Worm (Caenorhabditis elegans) whole organism, early embryonic: ENCODE measurements around the gene mex-5.

ENCODE experiments used
- aly-1 ChIP-seq: sonication (generic microtip); optimal IDR thresholded peaks from 2 replicates; lab custom pipeline; 2016; ENCODE audit warnings: missing genetic modification characterization, missing compliant biosample characterization
- ama-1 ChIP-seq: fragments of 150-350 bp; optimal IDR thresholded peaks from 2 replicates; lab custom pipeline; 2014

DNA sequence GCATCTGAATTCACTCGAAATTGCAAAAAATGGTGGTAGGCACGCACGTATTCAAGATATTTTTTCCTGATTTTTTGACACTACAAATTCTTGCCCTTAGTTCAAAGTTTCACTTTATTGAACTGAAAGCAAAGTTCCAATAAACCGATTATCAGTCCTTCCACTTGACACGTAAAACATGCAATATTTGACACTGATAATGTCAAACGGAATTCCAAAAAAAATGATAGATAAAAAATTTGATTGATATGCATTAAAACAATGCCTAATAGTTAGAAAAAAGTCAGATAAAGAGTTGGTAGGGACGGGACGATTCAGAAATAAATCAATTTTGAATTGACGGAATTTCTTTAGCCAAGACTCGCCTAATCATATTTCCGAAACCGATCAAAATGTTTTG lies 26.5 kb upstream of the mex-5 start:
- TF ChIP-seq ama-1 (lab: Kevin White, UChicago) (no peak), aly-1 (no peak)
